Fruit fly (Drosophila melanogaster) whole organism: ENCODE measurements around the gene btv.

Experiments
- Dll ChIP-seq: fragments of >200 bp; optimal IDR thresholded peaks from 2 replicates; lab custom pipeline; 2017
- pan ChIP-seq: fragments of >200 bp; optimal IDR thresholded peaks from 2 replicates; lab custom pipeline; 2017
- psq ChIP-seq: fragments of >200 bp; optimal IDR thresholded peaks from 2 replicates; lab custom pipeline; 2017

DNA sequence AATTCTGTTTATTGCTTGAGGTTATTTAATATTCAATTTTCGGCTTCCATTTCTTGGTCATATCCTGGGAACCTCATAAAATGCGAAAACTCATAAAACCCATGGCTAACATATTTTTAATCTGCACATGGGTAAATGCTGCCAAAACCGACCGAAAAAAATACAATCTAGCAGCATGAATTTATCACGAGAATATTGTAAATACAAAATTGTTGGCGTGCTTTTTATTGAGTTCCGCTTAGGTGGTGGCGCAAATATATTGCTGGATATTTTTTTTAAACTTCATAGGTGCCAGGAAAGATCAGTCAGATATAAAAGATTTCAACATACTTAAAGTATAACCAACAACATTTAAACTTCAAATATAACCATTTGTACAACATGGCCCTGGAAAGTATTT lies 7.8 kb upstream of the btv start, which contains the start of gene Prosbeta5R2:
- TF ChIP-seq Dll (lab: Kevin White, UChicago) (no peak), psq (no peak), pan (lab: Kevin White, UChicago) (no peak)
